Fruit fly (Drosophila melanogaster) whole organism, embryonic: ENCODE measurements around the gene ttm3.

ENCODE experiments used
- B-H1 ChIP-seq: fragments of 200-800 bp; sonication (Bioruptor generic); IDR thresholded peaks from 3 replicates; pipeline ENCODE4 v1.3.6; 2022; ENCODE audit warnings: missing biosample characterization, missing genetic modification characterization
- CG10267 ChIP-seq: fragments of 200-800 bp; sonication (Bioruptor generic); optimal IDR thresholded peaks from 2 replicates; lab custom pipeline; 2018; ENCODE audit warnings: missing biosample characterization, mild to moderate bottlenecking, missing genetic modification characterization, moderate library complexity
- CG12071 ChIP-seq: fragments of 200-800 bp; sonication (Bioruptor generic); optimal IDR thresholded peaks from 3 replicates; lab custom pipeline; 2018; ENCODE audit warnings: missing biosample characterization, mild to moderate bottlenecking, missing genetic modification characterization
- CG12104 ChIP-seq: fragments of 200-800 bp; sonication (Bioruptor generic); optimal IDR thresholded peaks from 3 replicates; lab custom pipeline; 2016; ENCODE audit warnings: missing biosample characterization, missing genetic modification characterization
- CG1529 ChIP-seq: fragments of 200-800 bp; sonication (Bioruptor generic); optimal IDR thresholded peaks from 3 replicates; lab custom pipeline; 2018; ENCODE audit warnings: missing biosample characterization, missing genetic modification characterization
- CG15601 ChIP-seq: fragments of 200-800 bp; sonication (Bioruptor generic); optimal IDR thresholded peaks from 3 replicates; lab custom pipeline; 2019; ENCODE audit warnings: missing biosample characterization, mild to moderate bottlenecking, missing genetic modification characterization, moderate library complexity
- CG15696 ChIP-seq: fragments of 200-800 bp; sonication (Bioruptor generic); optimal IDR thresholded peaks from 2 replicates; lab custom pipeline; 2019; ENCODE audit warnings: missing biosample characterization, mild to moderate bottlenecking, missing genetic modification characterization, moderate library complexity
- CG1602 ChIP-seq: fragments of 200-800 bp; sonication (Bioruptor generic); optimal IDR thresholded peaks from 3 replicates; lab custom pipeline; 2016; ENCODE audit warnings: missing biosample characterization, missing genetic modification characterization
- CG16813 ChIP-seq: fragments of 200-800 bp; sonication (Bioruptor generic); IDR thresholded peaks from 3 replicates; pipeline ENCODE4 v1.3.6; 2022; ENCODE audit warnings: missing biosample characterization, missing genetic modification characterization; ENCODE audit not compliant: partially characterized antibody
- CG2129 ChIP-seq: fragments of 200-800 bp; sonication (Bioruptor generic); IDR thresholded peaks from 2 replicates; pipeline ENCODE4 v1.3.6; 2022; ENCODE audit warnings: missing biosample characterization, missing genetic modification characterization; ENCODE audit not compliant: partially characterized antibody
- CG2202 ChIP-seq: fragments of 200-800 bp; sonication (Bioruptor generic); optimal IDR thresholded peaks from 2 replicates; lab custom pipeline; 2018; ENCODE audit warnings: missing biosample characterization, mild to moderate bottlenecking, missing genetic modification characterization
- CG31441 ChIP-seq: fragments of 200-800 bp; sonication (Bioruptor generic); IDR thresholded peaks from 2 replicates; pipeline ENCODE4 v1.3.6; 2022; ENCODE audit warnings: missing biosample characterization, missing genetic modification characterization
- CG4820 ChIP-seq: fragments of 200-800 bp; sonication (Bioruptor generic); optimal IDR thresholded peaks from 3 replicates; lab custom pipeline; 2016; ENCODE audit warnings: missing biosample characterization, missing genetic modification characterization
- CG6175 ChIP-seq: fragments of 200-800 bp; sonication (Bioruptor generic); IDR thresholded peaks from 3 replicates; pipeline ENCODE4 v1.3.6; 2022; ENCODE audit warnings: missing biosample characterization, missing genetic modification characterization
- CG8290 ChIP-seq, 3 experiments: fragments of 200-800 bp; sonication (Bioruptor generic); optimal IDR thresholded peaks; 2 replicates each; lab custom pipeline; 2016 to 2019; ENCODE audit warnings: missing biosample characterization in 3 of 3, missing genetic modification characterization in 3 of 3, mild to moderate bottlenecking in 2 of 3, moderate library complexity in 1 of 3
- CG8359 ChIP-seq: fragments of 200-800 bp; sonication (Bioruptor generic); optimal IDR thresholded peaks from 2 replicates; lab custom pipeline; 2017; ENCODE audit warnings: missing biosample characterization, mild to moderate bottlenecking, missing genetic modification characterization, borderline replicate concordance
- CoRest ChIP-seq: fragments of 200-800 bp; sonication (Bioruptor generic); optimal IDR thresholded peaks from 3 replicates; lab custom pipeline; 2018; ENCODE audit warnings: missing biosample characterization, mild to moderate bottlenecking, missing genetic modification characterization, moderate library complexity
- D ChIP-seq, 2 experiments: fragments of 200-800 bp in 1 of 2; fragments of >200 bp in 1 of 2; sonication (Bioruptor generic) in 1 of 2; optimal IDR thresholded peaks; 2 replicates in 1 of 2; 3 replicates in 1 of 2; lab custom pipeline; 2017; ENCODE audit warnings: mild to moderate bottlenecking in 1 of 2, missing biosample characterization in 1 of 2, missing genetic modification characterization in 1 of 2, missing genetic modification reagents in 1 of 2
- Dp ChIP-seq: fragments of 200-800 bp; sonication (Bioruptor generic); optimal IDR thresholded peaks from 2 replicates; lab custom pipeline; 2018; ENCODE audit warnings: missing biosample characterization, mild to moderate bottlenecking, missing genetic modification characterization, moderate library complexity
- Ets65A ChIP-seq: fragments of 200-800 bp; sonication (Bioruptor generic); peaks from one replicate; lab custom pipeline; 2016; ENCODE audit warnings: missing biosample characterization, missing genetic modification characterization
- Fer2 ChIP-seq: fragments of 200-800 bp; sonication (Bioruptor generic); optimal IDR thresholded peaks from 2 replicates; lab custom pipeline; 2018; ENCODE audit warnings: missing biosample characterization, mild to moderate bottlenecking, missing genetic modification characterization, moderate library complexity
- H15 ChIP-seq: fragments of 200-800 bp; sonication (Bioruptor generic); IDR thresholded peaks from 3 replicates; pipeline ENCODE4 v1.3.6; 2022; ENCODE audit warnings: missing biosample characterization, missing genetic modification characterization
- HLHmδ ChIP-seq: fragments of 200-800 bp; sonication (Bioruptor generic); optimal IDR thresholded peaks from 2 replicates; lab custom pipeline; 2018; ENCODE audit warnings: missing biosample characterization, mild to moderate bottlenecking, missing genetic modification characterization, moderate library complexity
- Hsf ChIP-seq: fragments of 200-800 bp; sonication (Bioruptor generic); optimal IDR thresholded peaks from 3 replicates; lab custom pipeline; 2016; ENCODE audit warnings: missing biosample characterization, missing genetic modification characterization
- Jarid2 ChIP-seq: fragments of 200-800 bp; sonication (Bioruptor generic); optimal IDR thresholded peaks from 3 replicates; lab custom pipeline; 2017; ENCODE audit warnings: mild to moderate bottlenecking, missing biosample characterization, missing genetic modification reagents, missing genetic modification characterization
- Lhr ChIP-seq: fragments of 200-800 bp; sonication (Bioruptor generic); optimal IDR thresholded peaks from 3 replicates; lab custom pipeline; 2017; ENCODE audit warnings: mild to moderate bottlenecking, missing biosample characterization, missing genetic modification reagents, missing genetic modification characterization
- Optix ChIP-seq: fragments of 200-800 bp; sonication (Bioruptor generic); IDR thresholded peaks from 3 replicates; pipeline ENCODE4 v1.3.6; 2022; ENCODE audit warnings: missing biosample characterization, missing genetic modification characterization
- Sox100B ChIP-seq: fragments of 200-800 bp; sonication (Bioruptor generic); optimal IDR thresholded peaks from 3 replicates; lab custom pipeline; 2018; ENCODE audit warnings: missing biosample characterization, mild to moderate bottlenecking, missing genetic modification characterization
- Xbp1 ChIP-seq: fragments of 200-800 bp; sonication (Bioruptor generic); optimal IDR thresholded peaks from 3 replicates; lab custom pipeline; 2016; ENCODE audit warnings: missing biosample characterization, mild to moderate bottlenecking, missing genetic modification characterization
- ac ChIP-seq: fragments of 200-800 bp; sonication (Bioruptor generic); optimal IDR thresholded peaks from 3 replicates; lab custom pipeline; 2017; ENCODE audit warnings: missing biosample characterization, mild to moderate bottlenecking, missing genetic modification characterization
- ara ChIP-seq: fragments of 200-800 bp; sonication (Bioruptor generic); IDR thresholded peaks from 2 replicates; pipeline ENCODE4 v1.3.6; 2022; ENCODE audit warnings: missing biosample characterization, missing genetic modification characterization
- bab2 ChIP-seq: fragments of 200-800 bp; sonication (Bioruptor generic); optimal IDR thresholded peaks from 2 replicates; lab custom pipeline; 2016; ENCODE audit warnings: missing biosample characterization, missing genetic modification characterization
- bbx ChIP-seq: fragments of 200-800 bp; sonication (Bioruptor generic); IDR thresholded peaks from 2 replicates; pipeline ENCODE4 v1.3.6; 2022; ENCODE audit warnings: missing biosample characterization, missing genetic modification characterization; ENCODE audit not compliant: partially characterized antibody
- bcd ChIP-seq: fragments of 200-800 bp; sonication (Bioruptor generic); optimal IDR thresholded peaks from 2 replicates; lab custom pipeline; 2017; ENCODE audit warnings: missing biosample characterization, mild to moderate bottlenecking, missing genetic modification characterization
- cad ChIP-seq: fragments of >200 bp; optimal IDR thresholded peaks from 2 replicates; lab custom pipeline; 2017; ENCODE audit warnings: missing biosample characterization, missing genetic modification characterization
- cg ChIP-seq: fragments of 200-800 bp; sonication (Bioruptor generic); optimal IDR thresholded peaks from 3 replicates; lab custom pipeline; 2019; ENCODE audit warnings: missing biosample characterization, mild to moderate bottlenecking, missing genetic modification characterization, moderate library complexity
- dmrt11E ChIP-seq: fragments of 200-800 bp; sonication (Bioruptor generic); optimal IDR thresholded peaks from 3 replicates; lab custom pipeline; 2018; ENCODE audit warnings: missing biosample characterization, mild to moderate bottlenecking, missing genetic modification characterization, moderate library complexity
- emc ChIP-seq: fragments of 200-800 bp; sonication (Bioruptor generic); optimal IDR thresholded peaks from 2 replicates; lab custom pipeline; 2016; ENCODE audit warnings: missing biosample characterization, missing genetic modification characterization
- fd102C ChIP-seq: fragments of 200-800 bp; sonication (Bioruptor generic); optimal IDR thresholded peaks from 2 replicates; lab custom pipeline; 2018; ENCODE audit warnings: missing biosample characterization, mild to moderate bottlenecking, missing genetic modification characterization, moderate library complexity
- fd64A ChIP-seq: fragments of 200-800 bp; sonication (Bioruptor generic); optimal IDR thresholded peaks from 3 replicates; lab custom pipeline; 2018; ENCODE audit warnings: missing biosample characterization, mild to moderate bottlenecking, missing genetic modification characterization
- gem ChIP-seq: fragments of 200-800 bp; sonication (Bioruptor generic); optimal IDR thresholded peaks from 2 replicates; lab custom pipeline; 2019; ENCODE audit warnings: missing biosample characterization, mild to moderate bottlenecking, missing genetic modification characterization, moderate library complexity
- gsb ChIP-seq: fragments of 200-800 bp; sonication (Bioruptor generic); IDR thresholded peaks from 2 replicates; pipeline ENCODE4 v1.3.6; 2022; ENCODE audit warnings: missing biosample characterization, missing genetic modification characterization
- insv ChIP-seq, 2 experiments: fragments of 200-800 bp; sonication (Bioruptor generic); optimal IDR thresholded peaks; 3 replicates each; lab custom pipeline; 2016 to 2018; ENCODE audit warnings: missing biosample characterization in 2 of 2, missing genetic modification characterization in 2 of 2
- jumu ChIP-seq: fragments of 200-800 bp; sonication (Bioruptor generic); optimal IDR thresholded peaks from 3 replicates; lab custom pipeline; 2016; ENCODE audit warnings: missing biosample characterization, missing genetic modification characterization
- otp ChIP-seq: fragments of 200-800 bp; sonication (Bioruptor generic); IDR thresholded peaks from 3 replicates; pipeline ENCODE4, ENCODE4 v1.3.6; 2022; ENCODE audit warnings: missing biosample characterization, missing genetic modification characterization
- sc ChIP-seq, 3 experiments: fragments of >200 bp in 2 of 3; fragments of 200-800 bp in 1 of 3; sonication (Bioruptor generic) in 1 of 3; optimal IDR thresholded peaks; 2 replicates in 2 of 3; 3 replicates in 1 of 3; lab custom pipeline; 2017; ENCODE audit warnings: mild to moderate bottlenecking in 1 of 3, missing biosample characterization in 1 of 3, missing genetic modification characterization in 1 of 3, missing genetic modification reagents in 1 of 3
- sens ChIP-seq: fragments of 200-800 bp; sonication (Bioruptor generic); peaks from one replicate; lab custom pipeline; 2016; ENCODE audit warnings: missing biosample characterization, missing genetic modification characterization
- unc-4 ChIP-seq: fragments of 200-800 bp; sonication (Bioruptor generic); IDR thresholded peaks from 2 replicates; pipeline ENCODE4 v1.3.6; 2022; ENCODE audit warnings: missing biosample characterization, missing genetic modification characterization; ENCODE audit not compliant: partially characterized antibody
- zfh1 ChIP-seq: fragments of 200-800 bp; sonication (Bioruptor generic); IDR thresholded peaks from 3 replicates; pipeline ENCODE4 v1.3.6; 2022; ENCODE audit warnings: missing biosample characterization, missing genetic modification characterization

The ttm3 gene

dm6 chr2L:22036877-22037276 lies 42.6 kb upstream of the ttm3 start (continued):
- TF ChIP-seq CG1529 (GFP tag; lab: Kevin White, UChicago): peak; percentile 13
- TF ChIP-seq CG12071 (GFP tag; lab: Kevin White, UChicago): no peak
- TF ChIP-seq sens (GFP tag; lab: Kevin White, UChicago): peak; percentile 78
- TF ChIP-seq gsb (GFP tag; lab: Robert Waterston, UW): no peak
- no peak for TF ChIP-seq emc (GFP tag; lab: Kevin White, UChicago)
- no peak for TF ChIP-seq Optix
- no peak for TF ChIP-seq bab2 (GFP tag; lab: Kevin White, UChicago)
- peak; percentile 90 for TF ChIP-seq CG15696 (tag; lab: Kevin White, UChicago)
- peak; percentile 62 for TF ChIP-seq CG15601 (tag; lab: Kevin White, UChicago)
- TF ChIP-seq cad (GFP tag; lab: Kevin White, UChicago): no peak
- TF ChIP-seq CG12104 (GFP tag; lab: Kevin White, UChicago): no peak
- peak; percentile 52; the same call in 1 of the 2 replicates for TF ChIP-seq ara (GFP tag; lab: Robert Waterston, UW)
- no peak for TF ChIP-seq B-H1 (GFP tag; lab: Robert Waterston, UW)
- peak; percentile 90 for TF ChIP-seq Ets65A (GFP tag; lab: Kevin White, UChicago)
- TF ChIP-seq bcd (GFP tag; lab: Kevin White, UChicago): no peak
- no peak for TF ChIP-seq cg (GFP tag; lab: Kevin White, UChicago)
- no peak for TF ChIP-seq Fer2 (tag; lab: Kevin White, UChicago)
- TF ChIP-seq gem (tag; lab: Kevin White, UChicago): peak; percentile 30
- peak; percentile 25 for TF ChIP-seq Lhr (GFP tag; lab: Kevin White, UChicago)
- TF ChIP-seq CoRest (tag; lab: Kevin White, UChicago): no peak
- no peak for TF ChIP-seq CG4820 (GFP tag; lab: Kevin White, UChicago)
- TF ChIP-seq Xbp1 (GFP tag; lab: Kevin White, UChicago): no peak
- no peak for TF ChIP-seq bbx (GFP tag; lab: Robert Waterston, UW)
- no peak for TF ChIP-seq CG16813 (GFP tag; lab: Robert Waterston, UW)
- TF ChIP-seq Jarid2 (GFP tag; lab: Kevin White, UChicago): no peak
- no peak for TF ChIP-seq CG6175
- TF ChIP-seq H15 (GFP tag; lab: Robert Waterston, UW): no peak
- peak; percentile 41 for TF ChIP-seq CG8359 (GFP tag; lab: Kevin White, UChicago)
- TF ChIP-seq fd102C (GFP tag; lab: Kevin White, UChicago): peak; percentile 62
- peak; percentile 53 for TF ChIP-seq fd64A (GFP tag; lab: Kevin White, UChicago)
- TF ChIP-seq CG10267 (tag; lab: Kevin White, UChicago): peak; percentile 7
- TF ChIP-seq HLHmδ (GFP tag; lab: Kevin White, UChicago): peak; percentile 33
- TF ChIP-seq CG2129: no peak
- TF ChIP-seq otp: peak; percentile 74; the same call in 2 of the 3 replicates
- peak; percentile 53 for TF ChIP-seq CG2202 (tag; lab: Kevin White, UChicago)
- peak; percentile 73 for TF ChIP-seq ac (GFP tag; lab: Kevin White, UChicago)
- TF ChIP-seq dmrt11E (tag; lab: Kevin White, UChicago): peak; percentile 65
- no peak for TF ChIP-seq CG8290 (GFP tag; optimal IDR thresholded peaks at IDR 0.05; lab: Kevin White, UChicago)
- TF ChIP-seq CG8290 (tag; optimal IDR thresholded peaks at IDR 0.05; lab: Kevin White, UChicago): peak in 1 of 2 experiments; percentile 35
- peak; percentile 44; the same call in 1 of the 2 replicates for TF ChIP-seq CG31441 (GFP tag; lab: Robert Waterston, UW)
- peak; percentile 4 for TF ChIP-seq CG1602 (GFP tag; lab: Kevin White, UChicago)
- TF ChIP-seq Dp (GFP tag; lab: Kevin White, UChicago): no peak
- TF ChIP-seq zfh1 (GFP tag; lab: Robert Waterston, UW): no peak
- no peak for TF ChIP-seq sc (optimal IDR thresholded peaks at IDR 0.05; lab: Kevin White, UChicago)
- TF ChIP-seq sc (GFP tag; optimal IDR thresholded peaks at IDR 0.05; lab: Kevin White, UChicago): peak; percentile 15
- no peak for TF ChIP-seq jumu (GFP tag; lab: Kevin White, UChicago)
- TF ChIP-seq insv (GFP tag; optimal IDR thresholded peaks at IDR 0.05; lab: Kevin White, UChicago): no peak
- TF ChIP-seq Hsf (GFP tag; lab: Kevin White, UChicago): no peak
- no peak for TF ChIP-seq D (optimal IDR thresholded peaks at IDR 0.05; lab: Kevin White, UChicago)
- peak; percentile 8 for TF ChIP-seq D (GFP tag; optimal IDR thresholded peaks at IDR 0.05; lab: Kevin White, UChicago)
- no peak for TF ChIP-seq unc-4 (GFP tag; lab: Robert Waterston, UW)
- peak; percentile 4 for TF ChIP-seq Sox100B (GFP tag; lab: Kevin White, UChicago)
